Worm (Caenorhabditis elegans): ENCODE results near the gene lys-10.

The lys-10 gene

ce11 chrIV:8289580-8290323 is 42.9 kb upstream of the lys-10 start, which contains the start of gene daf-31:
daf-31 (plus strand) TSS chrIV:8290273.
- TF ChIP-seq sem-2 (GFP tag; optimal IDR thresholded peaks at IDR 0.05) (no peak), mep-1 (tag; optimal IDR thresholded peaks at IDR 0.05) (peak; percentile 47), nhr-76 (tag; optimal IDR thresholded peaks at IDR 0.05) (no peak), hlh-1 (tag; optimal IDR thresholded peaks at IDR 0.05) (peak; percentile 11), bed-3 (GFP tag; optimal IDR thresholded peaks at IDR 0.05) (no peak), drap-1 (GFP tag; optimal IDR thresholded peaks at IDR 0.05) (no peak), ceh-43 (GFP tag; optimal IDR thresholded peaks at IDR 0.05) (no peak), tbx-8 (GFP tag; optimal IDR thresholded peaks at IDR 0.05) (no peak), ceh-83 (GFP tag; optimal IDR thresholded peaks at IDR 0.05) (no peak), nhr-2 (tag; optimal IDR thresholded peaks at IDR 0.05) (no peak), unc-120 (tag; optimal IDR thresholded peaks at IDR 0.05; ENCODE audit: poor library complexity, severe bottlenecking) (no peak), lin-13 (tag; optimal IDR thresholded peaks at IDR 0.05) (peak; percentile 45), ceh-39 (tag; optimal IDR thresholded peaks at IDR 0.05) (peak; percentile 72), sptf-1 (tag; optimal IDR thresholded peaks at IDR 0.05) (no peak), nhr-28 (tag; optimal IDR thresholded peaks at IDR 0.05) (no peak), lin-32 (GFP tag; optimal IDR thresholded peaks at IDR 0.05) (no peak), mls-2 (tag; optimal IDR thresholded peaks at IDR 0.05) (no peak), nhr-12 (tag; optimal IDR thresholded peaks at IDR 0.05) (no peak), M03D4.4 (tag; optimal IDR thresholded peaks at IDR 0.05) (no peak), elt-3 (tag; optimal IDR thresholded peaks at IDR 0.05) (no peak), lsy-2 (tag; optimal IDR thresholded peaks at IDR 0.05) (peak; percentile 34), ztf-11 (tag; optimal IDR thresholded peaks at IDR 0.05) (no peak), pha-4 (tag; optimal IDR thresholded peaks at IDR 0.05) (peak; percentile 54), ham-2 (GFP tag; optimal IDR thresholded peaks at IDR 0.05) (peak; percentile 89), flh-1 (GFP tag; optimal IDR thresholded peaks at IDR 0.05) (no peak), nhr-237 (tag; optimal IDR thresholded peaks at IDR 0.05) (no peak)

- TF ChIP-seq sptf-1 (tag; optimal IDR thresholded peaks at IDR 0.05) (no peak), tbx-8 (GFP tag; optimal IDR thresholded peaks at IDR 0.05) (no peak), ceh-39 (tag; optimal IDR thresholded peaks at IDR 0.05) (no peak), ces-1 (GFP tag; optimal IDR thresholded peaks at IDR 0.05) (no peak), nhr-76 (tag; optimal IDR thresholded peaks at IDR 0.05) (no peak), sem-2 (GFP tag; optimal IDR thresholded peaks at IDR 0.05) (no peak), lsy-2 (tag; optimal IDR thresholded peaks at IDR 0.05) (no peak), ceh-43 (GFP tag; optimal IDR thresholded peaks at IDR 0.05) (no peak), unc-62 (GFP tag; optimal IDR thresholded peaks at IDR 0.05) (no peak), nhr-237 (tag; optimal IDR thresholded peaks at IDR 0.05) (no peak), mab-5 (tag; optimal IDR thresholded peaks at IDR 0.05) (no peak), unc-39 (tag; optimal IDR thresholded peaks at IDR 0.05) (no peak), cnd-1 (tag; optimal IDR thresholded peaks at IDR 0.05) (no peak)
Measured at ce11 chrIV:8291232-8291631, 41.4 kb upstream of the lys-10 start, which contains the start of gene K07H8.2. K07H8.2 (plus strand) TSS chrIV:8291532.

ce11 chrIV:8294650-8295049 is 38.0 kb upstream of the lys-10 start, which contains the start of gene tbce-1:
tbce-1 (plus strand) TSS chrIV:8294690.
- TF ChIP-seq ceh-43 (GFP tag; optimal IDR thresholded peaks at IDR 0.05), result no peak
- no peak for TF ChIP-seq nhr-28 (tag; optimal IDR thresholded peaks at IDR 0.05)
- no peak for TF ChIP-seq flh-1 (GFP tag; optimal IDR thresholded peaks at IDR 0.05)
- TF ChIP-seq pha-4 (tag; optimal IDR thresholded peaks at IDR 0.05), result no peak
- TF ChIP-seq snpc-4 (tag; optimal IDR thresholded peaks at IDR 0.05), result no peak
- TF ChIP-seq ceh-39 (tag; optimal IDR thresholded peaks at IDR 0.05), result no peak
- TF ChIP-seq ces-1 (GFP tag; optimal IDR thresholded peaks at IDR 0.05), result no peak
- no peak for TF ChIP-seq ztf-11 (tag; optimal IDR thresholded peaks at IDR 0.05)
- no peak for TF ChIP-seq nhr-2 (tag; optimal IDR thresholded peaks at IDR 0.05)
- no peak for TF ChIP-seq tbx-8 (GFP tag; optimal IDR thresholded peaks at IDR 0.05)
- TF ChIP-seq sptf-1 (tag; optimal IDR thresholded peaks at IDR 0.05), result no peak
- no peak for TF ChIP-seq nhr-237 (tag; optimal IDR thresholded peaks at IDR 0.05)
- no peak for TF ChIP-seq unc-39 (tag; optimal IDR thresholded peaks at IDR 0.05)
- no peak for TF ChIP-seq ham-2 (GFP tag; optimal IDR thresholded peaks at IDR 0.05)

ce11 chrIV:8297192-8297591 is 35.4 kb upstream of the lys-10 start, which contains the start of gene nprl-3:
nprl-3 (plus strand) TSS chrIV:8297492.
- TF ChIP-seq nhr-237 (tag; optimal IDR thresholded peaks at IDR 0.05) (no peak), flh-1 (GFP tag; optimal IDR thresholded peaks at IDR 0.05) (no peak), lsy-2 (tag; optimal IDR thresholded peaks at IDR 0.05) (no peak), snpc-4 (tag; optimal IDR thresholded peaks at IDR 0.05) (no peak), M03D4.4 (tag; optimal IDR thresholded peaks at IDR 0.05) (no peak), ceh-39 (tag; optimal IDR thresholded peaks at IDR 0.05) (no peak), ceh-43 (GFP tag; optimal IDR thresholded peaks at IDR 0.05) (no peak), mab-5 (tag; optimal IDR thresholded peaks at IDR 0.05) (no peak), lin-32 (GFP tag; optimal IDR thresholded peaks at IDR 0.05) (no peak), blmp-1 (tag; optimal IDR thresholded peaks at IDR 0.05) (no peak), sem-2 (GFP tag; optimal IDR thresholded peaks at IDR 0.05) (no peak), unc-39 (tag; optimal IDR thresholded peaks at IDR 0.05) (no peak), elt-1 (tag; optimal IDR thresholded peaks at IDR 0.05; ENCODE audit: borderline replicate concordance, insufficient read depth) (no peak), mep-1 (tag; optimal IDR thresholded peaks at IDR 0.05) (no peak), ztf-11 (tag; optimal IDR thresholded peaks at IDR 0.05) (no peak)

All from whole organism, mixed stage, embryonic.